Worm (Caenorhabditis elegans): ENCODE measurements around the gene B0212.3.

B0212.3 gene

ce11 chrIV:3539872-3540271, at the start of gene B0212.3:
B0212.3 (plus strand) TSS chrIV:3540172.
- TF ChIP-seq sox-2 (GFP tag; IDR thresholded peaks at IDR 0.05) (no peak), K02D7.2 (tag; optimal IDR thresholded peaks at IDR 0.05) (no peak), fax-1 (tag; optimal IDR thresholded peaks at IDR 0.05) (no peak), ceh-31 (tag; optimal IDR thresholded peaks at IDR 0.05) (no peak), pat-9 (tag; optimal IDR thresholded peaks at IDR 0.05) (no peak), dve-1 (tag; optimal IDR thresholded peaks at IDR 0.05) (no peak), hlh-13 (GFP tag; optimal IDR thresholded peaks at IDR 0.05) (no peak), pax-1 (tag; optimal IDR thresholded peaks at IDR 0.05) (no peak)

- no peak for TF ChIP-seq pha-2 (tag; optimal IDR thresholded peaks at IDR 0.05)
- no peak for TF ChIP-seq ama-1 (optimal IDR thresholded peaks at IDR 0.05)
- TF ChIP-seq rnt-1 (tag; optimal IDR thresholded peaks at IDR 0.05) = no peak
- no peak for TF ChIP-seq ceh-31 (tag; optimal IDR thresholded peaks at IDR 0.05)
- no peak for TF ChIP-seq ceh-19 (GFP tag; optimal IDR thresholded peaks at IDR 0.05)
- no peak for TF ChIP-seq dve-1 (tag; optimal IDR thresholded peaks at IDR 0.05)
- no peak for TF ChIP-seq gmeb-2 (tag; optimal IDR thresholded peaks at IDR 0.05)
- TF ChIP-seq unc-86 (tag; optimal IDR thresholded peaks at IDR 0.05) = no peak
- no peak for TF ChIP-seq elt-2 (tag; optimal IDR thresholded peaks at IDR 0.05)
- no peak for TF ChIP-seq hlh-15 (tag; optimal IDR thresholded peaks at IDR 0.05)
- no peak for TF ChIP-seq Y22D7AL.16 (tag; optimal IDR thresholded peaks at IDR 0.05)
- no peak for TF ChIP-seq pha-4 (tag; optimal IDR thresholded peaks at IDR 0.05)
- TF ChIP-seq lin-11 (tag; optimal IDR thresholded peaks at IDR 0.05) = no peak
- TF ChIP-seq hlh-8 (tag; optimal IDR thresholded peaks at IDR 0.05) = no peak
These were observed 48.5 kb upstream of the B0212.3 start, which contains the start of gene srz-78 for ce11 chrIV:3491477-3491876. srz-78 (plus strand) TSS chrIV:3491777.

ce11 chrIV:3493310-3493709, 46.7 kb upstream of the B0212.3 start, which contains the start of gene srz-79:
srz-79 (plus strand) TSS chrIV:3493610.
- TF ChIP-seq ref-2 (tag; optimal IDR thresholded peaks at IDR 0.05) (no peak), hlh-6 (tag; optimal IDR thresholded peaks at IDR 0.05) (no peak), C08G9.2 (tag; optimal IDR thresholded peaks at IDR 0.05) (no peak), madf-2 (tag; optimal IDR thresholded peaks at IDR 0.05) (no peak), ceh-2 (tag; optimal IDR thresholded peaks at IDR 0.05) (no peak), sdc-2 (tag; optimal IDR thresholded peaks at IDR 0.05) (no peak), ceh-19 (GFP tag; optimal IDR thresholded peaks at IDR 0.05) (no peak), che-1 (tag; optimal IDR thresholded peaks at IDR 0.05) (no peak), pros-1 (tag; optimal IDR thresholded peaks at IDR 0.05) (no peak)

- no peak for TF ChIP-seq fkh-6 (tag; optimal IDR thresholded peaks at IDR 0.05)
- TF ChIP-seq Y22D7AL.16 (tag; optimal IDR thresholded peaks at IDR 0.05) = no peak
- no peak for TF ChIP-seq pqm-1 (tag; optimal IDR thresholded peaks at IDR 0.05)
- TF ChIP-seq pha-2 (tag; optimal IDR thresholded peaks at IDR 0.05) = no peak
- no peak for TF ChIP-seq ceh-18 (tag; optimal IDR thresholded peaks at IDR 0.05)
- no peak for TF ChIP-seq ceh-30 (tag; optimal IDR thresholded peaks at IDR 0.05)
- TF ChIP-seq rnt-1 (tag; optimal IDR thresholded peaks at IDR 0.05) = no peak
- no peak for TF ChIP-seq K02D7.2 (tag; optimal IDR thresholded peaks at IDR 0.05)
- no peak for TF ChIP-seq odd-2 (tag; optimal IDR thresholded peaks at IDR 0.05)
- TF ChIP-seq tbx-7 (tag; optimal IDR thresholded peaks at IDR 0.05) = no peak
- TF ChIP-seq C38D4.7 (GFP tag; optimal IDR thresholded peaks at IDR 0.05) = no peak
- TF ChIP-seq ttx-3 (tag; optimal IDR thresholded peaks at IDR 0.05) = no peak
These were observed 43.6 kb upstream of the B0212.3 start, which contains the start of gene C09G12.17 for ce11 chrIV:3496358-3496757. C09G12.17 (minus strand) TSS chrIV:3496458.

ce11 chrIV:3497909-3498308, 42.1 kb upstream of the B0212.3 start, which contains the start of gene ceh-53:
ceh-53 (plus strand) TSS chrIV:3498209.
- TF ChIP-seq ttx-3 (tag; optimal IDR thresholded peaks at IDR 0.05) (no peak), ceh-22 (tag; optimal IDR thresholded peaks at IDR 0.05) (no peak), nhr-11 (tag; optimal IDR thresholded peaks at IDR 0.05) (no peak), ceh-34 (tag; optimal IDR thresholded peaks at IDR 0.05) (no peak)

All from whole organism, late embryonic.